Worm (Caenorhabditis elegans): Measurements from ENCODE around the gene fdgt-2.

fdgt-2 gene

DNA sequence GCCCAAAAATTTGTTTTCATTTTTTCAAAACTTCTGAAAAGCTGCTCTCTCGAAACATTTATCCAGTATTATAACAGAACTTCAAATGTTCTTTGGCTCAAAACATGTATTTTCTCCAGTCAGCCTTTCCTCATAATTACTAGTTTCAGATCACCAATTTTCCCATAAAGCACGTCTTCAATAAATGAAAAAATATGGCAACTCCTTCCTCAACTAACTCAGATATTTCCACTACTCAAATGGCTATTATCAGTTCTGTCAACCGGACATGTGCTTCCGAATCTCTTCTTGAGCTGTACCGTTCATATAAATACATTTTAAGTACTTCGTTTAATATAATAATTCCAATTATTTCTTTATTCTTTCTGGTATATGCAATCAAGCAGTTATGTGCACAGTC is 9.9 kb upstream of the fdgt-2 start, which contains the start of gene sra-13:
TSS of gene sra-13 (plus strand) at position 195 of the 400 bp plus-strand sequence.
- TF ChIP-seq unc-39 (tag; optimal IDR thresholded peaks at IDR 0.05) (no peak), aly-2 (tag; optimal IDR thresholded peaks at IDR 0.05) (no peak), ceh-16 (tag; optimal IDR thresholded peaks at IDR 0.05) (no peak), nhr-23 (tag; optimal IDR thresholded peaks at IDR 0.05) (no peak), R02D3.7 (tag; optimal IDR thresholded peaks at IDR 0.05) (no peak), ama-1 (optimal IDR thresholded peaks at IDR 0.05) (no peak), sem-4 (tag; optimal IDR thresholded peaks at IDR 0.05) (no peak), nhr-21 (tag; optimal IDR thresholded peaks at IDR 0.05) (no peak)

DNA sequence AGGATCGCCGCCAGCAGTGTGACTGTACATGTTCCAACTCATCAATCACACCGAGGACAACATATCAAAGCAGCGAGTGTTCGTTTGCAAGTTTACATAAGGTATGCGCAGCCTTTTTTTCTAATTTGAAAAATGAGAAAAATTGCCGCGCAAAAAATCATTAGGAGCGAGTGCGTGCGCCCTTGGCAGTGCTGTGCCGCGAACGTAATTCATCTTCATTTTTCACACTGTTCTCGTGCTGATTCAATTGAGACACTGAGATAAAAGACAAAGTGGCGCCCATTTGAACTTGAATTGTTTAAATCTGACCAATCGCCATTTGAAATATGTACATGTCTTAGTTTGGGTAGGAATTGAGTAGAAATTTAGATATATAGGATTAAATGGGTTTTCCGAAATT is 7.9 kb upstream of the fdgt-2 start:
- no peak for TF ChIP-seq elt-1 (tag; optimal IDR thresholded peaks at IDR 0.05)
- TF ChIP-seq ztf-11 (tag; optimal IDR thresholded peaks at IDR 0.05) = no peak
- no peak for TF ChIP-seq R02D3.7 (tag; optimal IDR thresholded peaks at IDR 0.05)
- TF ChIP-seq nhr-25 (tag; optimal IDR thresholded peaks at IDR 0.05) = no peak
- peak; percentile 28 for TF ChIP-seq sem-4 (tag; optimal IDR thresholded peaks at IDR 0.05)
- no peak for TF ChIP-seq peb-1 (tag; optimal IDR thresholded peaks at IDR 0.05)

DNA sequence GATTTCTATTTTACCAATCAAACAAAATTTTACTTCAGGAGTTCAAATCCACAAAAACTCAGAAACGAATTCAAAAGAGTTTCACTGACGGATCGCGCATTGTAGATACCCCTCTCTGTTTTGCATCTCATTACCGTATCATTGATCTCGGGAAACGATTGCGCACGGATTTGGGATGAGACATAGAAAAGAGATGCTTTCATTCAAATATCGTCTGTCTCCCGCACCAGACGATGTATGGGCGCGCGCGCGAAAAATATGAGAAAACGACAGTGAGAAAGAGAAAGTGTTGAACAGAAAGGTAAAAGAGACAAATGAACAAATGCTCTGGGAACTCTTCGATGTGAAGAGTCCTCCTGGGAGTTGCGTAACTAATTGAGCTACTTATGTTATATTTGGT is 6.4 kb upstream of the fdgt-2 start:
- no peak for TF ChIP-seq R02D3.7 (tag; optimal IDR thresholded peaks at IDR 0.05)
- no peak for TF ChIP-seq ceh-16 (tag; optimal IDR thresholded peaks at IDR 0.05)
- no peak for TF ChIP-seq nhr-21 (tag; optimal IDR thresholded peaks at IDR 0.05)

DNA sequence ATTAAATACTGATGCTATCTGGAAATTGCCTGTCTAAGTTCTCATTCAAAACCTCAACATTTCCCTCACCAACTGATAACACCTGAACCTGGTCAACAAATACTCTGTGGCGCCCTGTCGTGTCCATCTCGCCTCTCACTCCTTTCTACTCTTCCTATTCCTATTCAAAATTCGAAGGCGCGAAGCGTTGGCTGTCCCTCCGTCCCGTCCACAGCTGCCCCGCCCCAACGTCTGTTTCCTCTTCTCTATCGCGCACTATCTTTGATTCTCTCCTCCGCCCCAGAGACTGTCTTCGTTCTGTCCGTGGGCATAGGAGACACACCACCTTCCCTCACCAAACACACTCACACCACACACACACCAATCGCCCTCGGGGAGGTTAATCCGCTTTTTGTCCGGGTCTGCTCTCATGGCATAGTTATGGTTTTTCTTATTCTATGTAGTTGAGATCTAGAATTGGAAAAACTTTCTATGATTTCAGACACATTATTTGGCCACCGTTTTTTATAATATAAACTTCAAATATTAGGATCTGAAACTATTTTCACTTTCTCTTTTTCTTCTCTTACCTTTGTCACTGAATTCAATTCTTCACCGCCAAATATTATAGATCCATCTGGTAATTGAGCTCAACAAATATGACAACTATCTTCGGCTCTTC is 5.2 kb upstream of the fdgt-2 start, which contains the start of gene efl-3:
TSS of gene efl-3 (plus strand) at position 611 of the 661 bp plus-strand sequence.
- peak; percentile 30 for TF ChIP-seq sma-9 (GFP tag; optimal IDR thresholded peaks at IDR 0.05)
- TF ChIP-seq sma-9 (tag; optimal IDR thresholded peaks at IDR 0.05) = no peak
- TF ChIP-seq lin-39 (tag; optimal IDR thresholded peaks at IDR 0.05) = no peak
- TF ChIP-seq ceh-16 (tag; optimal IDR thresholded peaks at IDR 0.05) = peak; percentile 7
- no peak for TF ChIP-seq ZK546.5 (tag; optimal IDR thresholded peaks at IDR 0.05)
- no peak for TF ChIP-seq snpc-4 (tag; optimal IDR thresholded peaks at IDR 0.05)
- no peak for TF ChIP-seq ztf-11 (tag; optimal IDR thresholded peaks at IDR 0.05)
- TF ChIP-seq elt-3 (tag; optimal IDR thresholded peaks at IDR 0.05) = no peak
- TF ChIP-seq nhr-6 (tag; optimal IDR thresholded peaks at IDR 0.05) = no peak
- TF ChIP-seq ama-1 (optimal IDR thresholded peaks at IDR 0.05) = no peak
- TF ChIP-seq fos-1 (tag; optimal IDR thresholded peaks at IDR 0.05) = peak; percentile 51
- TF ChIP-seq nhr-10 (tag; optimal IDR thresholded peaks at IDR 0.05) = no peak
- TF ChIP-seq lin-11 (tag; optimal IDR thresholded peaks at IDR 0.05) = no peak
- TF ChIP-seq unc-39 (tag; optimal IDR thresholded peaks at IDR 0.05) = no peak

DNA sequence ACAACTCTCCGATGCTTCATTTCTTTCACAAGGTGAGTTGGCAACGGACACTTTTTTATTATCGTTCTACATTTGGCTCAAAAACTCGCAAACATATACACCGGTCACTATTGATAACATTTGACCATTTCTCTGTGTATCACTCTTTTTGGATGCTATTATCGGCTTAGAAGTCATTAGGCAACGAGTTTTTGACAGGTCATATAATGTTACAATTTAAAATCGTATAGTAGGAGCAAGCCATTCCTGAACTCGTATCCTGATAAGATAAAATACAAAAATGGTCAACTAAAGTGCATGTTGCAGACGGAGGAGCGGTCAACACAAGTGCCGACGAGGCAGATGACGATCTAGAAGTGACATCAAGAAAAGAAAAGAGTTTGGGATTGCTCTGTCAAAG is 4.5 kb upstream of the fdgt-2 start:
- TF ChIP-seq fos-1 (tag; optimal IDR thresholded peaks at IDR 0.05) = peak; percentile 20
- no peak for TF ChIP-seq elt-3 (tag; optimal IDR thresholded peaks at IDR 0.05)
- no peak for TF ChIP-seq alr-1 (tag; optimal IDR thresholded peaks at IDR 0.05)
- TF ChIP-seq nhr-129 (tag; optimal IDR thresholded peaks at IDR 0.05) = no peak

DNA sequence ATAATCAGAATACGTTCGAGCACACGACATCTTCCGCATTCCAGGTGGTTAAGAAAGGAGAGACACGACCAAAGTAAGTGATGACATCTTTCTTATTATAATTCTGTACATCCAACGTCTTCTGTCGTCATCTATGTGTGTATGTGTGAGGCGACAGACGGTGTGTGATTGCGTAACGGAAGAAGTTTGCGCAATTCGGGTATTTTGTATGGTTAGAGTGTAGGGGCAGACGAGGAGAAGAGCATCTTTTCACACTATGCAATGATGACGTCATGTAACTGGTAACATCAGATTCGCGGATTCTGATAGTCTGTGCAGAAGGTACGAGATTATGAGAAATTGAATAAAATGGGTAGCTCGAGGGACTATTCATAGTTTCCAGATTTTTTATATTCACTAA is 2.4 kb upstream of the fdgt-2 start:
- TF ChIP-seq nhr-21 (tag; optimal IDR thresholded peaks at IDR 0.05) (no peak), nhr-11 (tag; optimal IDR thresholded peaks at IDR 0.05) (no peak), elt-3 (tag; optimal IDR thresholded peaks at IDR 0.05) (no peak), mbf-1 (tag; optimal IDR thresholded peaks at IDR 0.05) (no peak), nhr-23 (tag; optimal IDR thresholded peaks at IDR 0.05) (no peak), nhr-10 (tag; optimal IDR thresholded peaks at IDR 0.05) (no peak), egl-27 (tag; optimal IDR thresholded peaks at IDR 0.05) (no peak), snpc-4 (tag; optimal IDR thresholded peaks at IDR 0.05) (no peak), zag-1 (tag; optimal IDR thresholded peaks at IDR 0.05) (no peak)

DNA sequence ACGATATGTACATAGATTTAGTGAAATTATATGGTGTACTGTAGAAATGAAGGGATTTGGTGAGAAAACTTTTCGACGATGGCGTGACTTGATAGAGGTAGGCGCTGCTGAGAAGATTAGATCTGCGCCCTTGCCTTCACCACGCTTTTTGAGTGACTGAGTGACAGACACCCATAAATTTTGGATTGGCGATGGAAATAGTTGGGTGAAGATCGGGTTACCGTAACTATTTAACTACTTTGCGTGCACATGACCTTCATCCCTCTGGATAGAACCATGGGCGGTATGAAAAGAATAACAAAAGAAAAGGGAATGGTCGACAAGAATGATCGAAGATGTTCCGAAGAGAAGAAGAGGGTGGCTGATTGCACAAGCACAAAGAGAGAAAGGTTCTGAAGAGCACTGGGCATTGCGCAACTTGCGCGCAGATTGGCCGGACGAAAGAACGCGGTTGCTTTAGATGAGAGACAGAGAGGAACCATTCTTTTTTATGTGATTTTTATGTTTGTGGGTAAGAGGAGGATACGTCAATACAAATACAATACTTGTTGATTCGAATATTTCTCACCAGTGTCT is 1.9 kb upstream of the fdgt-2 start:
- no peak for TF ChIP-seq elt-3 (tag; optimal IDR thresholded peaks at IDR 0.05)
- TF ChIP-seq F13H6.1 (tag; optimal IDR thresholded peaks at IDR 0.05) = no peak
- peak; percentile 17 for TF ChIP-seq elt-1 (tag; optimal IDR thresholded peaks at IDR 0.05)
- no peak for TF ChIP-seq crh-2 (tag; optimal IDR thresholded peaks at IDR 0.05)
- TF ChIP-seq ztf-4 (tag; optimal IDR thresholded peaks at IDR 0.05) = no peak
- TF ChIP-seq ceh-16 (tag; optimal IDR thresholded peaks at IDR 0.05) = peak; percentile 37

Measured in whole organism, L2 larva.